Worm (Caenorhabditis elegans): ENCODE data around the gene lips-2.
A peak's percentile ranks its signal among the peaks of the same experiment; 100 is the strongest.
"Not testable (repeated sequence)": the region's sequence is repeated elsewhere in the genome, so short reads cannot be mapped to it uniquely, and the experiment has no call there.

lips-2 gene

DNA sequence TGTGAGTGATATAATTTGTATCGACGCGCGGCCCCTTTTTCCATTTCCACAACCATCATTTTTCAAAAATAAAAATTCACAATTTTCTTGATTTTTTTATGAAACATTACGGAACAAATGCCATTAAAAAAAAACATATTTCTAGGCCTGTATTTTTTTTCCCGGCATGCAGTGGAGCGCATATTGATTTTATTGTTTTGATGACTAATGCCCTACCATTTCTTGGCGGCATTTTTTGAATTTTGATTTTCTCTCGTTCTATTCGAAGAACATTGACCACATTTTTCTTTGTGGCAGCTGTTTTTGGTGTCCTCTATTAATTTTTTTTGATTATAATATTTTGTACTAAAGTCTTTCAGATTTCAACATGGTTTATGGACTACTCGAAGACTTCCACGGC, 12.7 kb downstream of the lips-2 start, which contains the start of gene W06D11.3:
W06D11.3 (plus strand) TSS at position 360 of the 400 bp plus-strand sequence.
- TF ChIP-seq unc-130 (GFP tag; optimal IDR thresholded peaks at IDR 0.05) (no peak), Y48G9A.11 (GFP tag; IDR thresholded peaks at IDR 0.05) (no peak), snpc-1.2 (GFP tag; IDR thresholded peaks at IDR 0.05) (no peak), nhr-11 (tag; optimal IDR thresholded peaks at IDR 0.05) (no peak), zip-2 (tag; optimal IDR thresholded peaks at IDR 0.05) (no peak), mdt-29 (GFP tag; IDR thresholded peaks at IDR 0.05) (no peak), saeg-2 (GFP tag; IDR thresholded peaks at IDR 0.05) (no peak), nhr-48 (tag; optimal IDR thresholded peaks at IDR 0.05) (no peak), jun-1 (tag; optimal IDR thresholded peaks at IDR 0.05) (no peak), ceh-44 (GFP tag; IDR thresholded peaks at IDR 0.05) (no peak), Y105C5A.15 (GFP tag; IDR thresholded peaks at IDR 0.05) (no peak), lin-13 (GFP tag; optimal IDR thresholded peaks at IDR 0.05) (no peak), tra-1 (GFP tag; IDR thresholded peaks at IDR 0.05) (no peak), T26A8.4 (GFP tag; IDR thresholded peaks at IDR 0.05) (no peak)

- TF ChIP-seq mdt-29 (GFP tag; IDR thresholded peaks at IDR 0.05) (no peak), spr-1 (tag; optimal IDR thresholded peaks at IDR 0.05) (no peak), nhr-237 (tag; optimal IDR thresholded peaks at IDR 0.05) (no peak), F26F4.8 (GFP tag; conservative IDR thresholded peaks at IDR 0.05) (no peak), ceh-28 (tag; optimal IDR thresholded peaks at IDR 0.05) (no peak), dpl-1 (GFP tag; optimal IDR thresholded peaks at IDR 0.05) (no peak), mdl-1 (tag; optimal IDR thresholded peaks at IDR 0.05) (no peak), madf-5 (GFP tag; IDR thresholded peaks at IDR 0.05) (no peak), pqm-1 (tag; optimal IDR thresholded peaks at IDR 0.05) (no peak), ceh-44 (GFP tag; IDR thresholded peaks at IDR 0.05) (no peak), mep-1 (tag; optimal IDR thresholded peaks at IDR 0.05) (no peak), unc-130 (GFP tag; optimal IDR thresholded peaks at IDR 0.05) (no peak), ztf-11 (tag; optimal IDR thresholded peaks at IDR 0.05) (no peak), hmg-1.1 (GFP tag; IDR thresholded peaks at IDR 0.05) (no peak), daf-19 (GFP tag; conservative IDR thresholded peaks at IDR 0.05) (no peak), lin-15B (tag; optimal IDR thresholded peaks at IDR 0.05) (no peak), ceh-20 (GFP tag; IDR thresholded peaks at IDR 0.05) (no peak), mes-2 (tag; optimal IDR thresholded peaks at IDR 0.05; ENCODE audit: poor library complexity, severe bottlenecking) (no peak)
Observed at ce11 chrX:12299834-12300233, 14.2 kb downstream of the lips-2 start, which contains the start of gene W06D11.5. Gene W06D11.5, plus strand, starts transcription at chrX:12300134.

DNA sequence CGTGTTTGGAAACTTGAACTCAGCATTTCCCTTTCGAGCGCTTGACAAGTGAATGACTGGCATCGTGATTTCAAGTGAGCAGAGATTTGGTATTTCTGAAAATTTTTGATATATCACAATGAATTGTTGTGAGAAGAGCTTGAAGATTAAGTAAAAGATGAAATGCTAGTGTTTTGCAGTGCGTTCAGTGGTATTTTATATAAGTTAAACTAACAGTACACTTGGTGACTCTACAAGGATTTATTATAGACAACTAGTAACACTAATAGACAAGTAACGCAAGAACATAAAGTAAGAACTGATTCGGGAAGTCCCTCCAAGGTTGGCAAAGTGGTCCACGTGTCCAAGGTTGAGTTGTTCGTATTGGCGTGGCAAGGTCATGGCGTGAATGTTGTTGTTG, 17.2 kb downstream of the lips-2 start, which contains the start of gene dot-1.3:
dot-1.3 (minus strand) TSS at position 101 of the 400 bp plus-strand sequence.
- TF ChIP-seq daf-16 (GFP tag; optimal IDR thresholded peaks at IDR 0.05); daf-16 (tag; optimal IDR thresholded peaks at IDR 0.05); dpl-1 (GFP tag; optimal IDR thresholded peaks at IDR 0.05); fkh-10 (GFP tag; optimal IDR thresholded peaks at IDR 0.05): not testable (repeated sequence)

- 0 out of 2 replicates have a peak, but pooled peaks have one; percentile 31 for TF ChIP-seq D1046.2 (GFP tag; IDR thresholded peaks at IDR 0.05)
- TF ChIP-seq F10B5.3 (tag; optimal IDR thresholded peaks at IDR 0.05) = no peak
- no peak for TF ChIP-seq daf-16 (GFP tag; optimal IDR thresholded peaks at IDR 0.05)
- no peak for TF ChIP-seq daf-16 (tag; optimal IDR thresholded peaks at IDR 0.05)
- TF ChIP-seq arid-1 (GFP tag; conservative IDR thresholded peaks at IDR 0.05) = 0 out of 2 replicates have a peak, but pooled peaks have one; percentile 13
- peak; percentile 47; the same call in 1 of the 2 replicates for TF ChIP-seq ceh-44 (GFP tag; IDR thresholded peaks at IDR 0.05)
- TF ChIP-seq madf-5 (GFP tag; IDR thresholded peaks at IDR 0.05) = no peak
- TF ChIP-seq ceh-62 (tag; optimal IDR thresholded peaks at IDR 0.05) = no peak
- TF ChIP-seq tag-97 (GFP tag; IDR thresholded peaks at IDR 0.05) = no peak
- no peak for TF ChIP-seq gei-8 (GFP tag; optimal IDR thresholded peaks at IDR 0.05)
- TF ChIP-seq ctbp-1 (GFP tag; IDR thresholded peaks at IDR 0.05) = no peak
Observed at ce11 chrX:12304231-12304630, 18.6 kb downstream of the lips-2 start.
